Fruit fly (Drosophila melanogaster) Kc167 (cell line): ENCODE measurements around the gene cv-c.

Experiments used
- h ChIP-seq: fragments of >200 bp; optimal IDR thresholded peaks from 3 replicates; lab custom pipeline; 2018; ENCODE audit warnings: missing external identifiers
- insv ChIP-seq: fragments of >200 bp; optimal IDR thresholded peaks from 3 replicates; lab custom pipeline; 2018; ENCODE audit warnings: missing external identifiers
- ttk ChIP-seq: sonication (Bioruptor generic); optimal IDR thresholded peaks from 2 replicates; lab custom pipeline; 2017; ENCODE audit warnings: missing external identifiers

- TF ChIP-seq insv (lab: Kevin White, UChicago), result no peak
- no peak for TF ChIP-seq ttk
- TF ChIP-seq h (lab: Kevin White, UChicago), result no peak
These were observed 108.2 kb downstream of the cv-c start for dm6 chr3R:14373192-14373827.
